Worm (Caenorhabditis elegans) whole organism, L2 larva: ENCODE data around the gene F02A9.7.
A peak's percentile ranks its signal among the peaks of the same experiment; 100 is the strongest.

Experiments used
- Y55F3AM.14 ChIP-seq: fragments of 200-800 bp; sonication (Bioruptor generic); optimal IDR thresholded peaks from 2 replicates; lab custom pipeline; 2018; ENCODE audit warnings: mild to moderate bottlenecking, missing genetic modification characterization, missing compliant biosample characterization
- ZK546.5 ChIP-seq: sonication (generic microtip); optimal IDR thresholded peaks from 2 replicates; lab custom pipeline; 2017; ENCODE audit warnings: missing biosample characterization, missing genetic modification characterization
- alr-1 ChIP-seq: fragments of 150-350 bp; optimal IDR thresholded peaks from 2 replicates; lab custom pipeline; 2014; ENCODE audit warnings: missing biosample characterization, missing genetic modification characterization
- aly-2 ChIP-seq: fragments of 150-350 bp; optimal IDR thresholded peaks from 2 replicates; lab custom pipeline; 2014; ENCODE audit warnings: missing biosample characterization, missing genetic modification characterization
- crh-2 ChIP-seq: sonication (generic microtip); optimal IDR thresholded peaks from 2 replicates; lab custom pipeline; 2017; ENCODE audit warnings: missing biosample characterization, missing genetic modification characterization
- dmd-4 ChIP-seq: sonication (generic microtip); optimal IDR thresholded peaks from 2 replicates; lab custom pipeline; 2017; ENCODE audit warnings: missing biosample characterization, missing genetic modification characterization
- fos-1 ChIP-seq: fragments of 150-350 bp; optimal IDR thresholded peaks from 2 replicates; lab custom pipeline; 2014; ENCODE audit warnings: missing biosample characterization, missing genetic modification characterization
- lin-11 ChIP-seq: fragments of 150-350 bp; sonication (generic microtip); optimal IDR thresholded peaks from 2 replicates; lab custom pipeline; 2014; ENCODE audit warnings: missing biosample characterization, missing genetic modification characterization, inconsistent platforms, mixed read lengths
- lin-13 ChIP-seq: fragments of 150-350 bp; optimal IDR thresholded peaks from 2 replicates; lab custom pipeline; 2014; ENCODE audit warnings: missing biosample characterization, missing genetic modification reagents, missing genetic modification characterization
- lsy-2 ChIP-seq, 2 experiments: fragments of 150-350 bp in 1 of 2; sonication (generic microtip) in 1 of 2; optimal IDR thresholded peaks; 2 replicates each; lab custom pipeline; 2014 to 2017; ENCODE audit warnings: missing biosample characterization in 2 of 2, missing genetic modification characterization in 2 of 2
- mdl-1 ChIP-seq, 2 experiments: fragments of 150-350 bp in 1 of 2; sonication (generic microtip) in 1 of 2; optimal IDR thresholded peaks; 2 replicates each; lab custom pipeline; 2017; ENCODE audit warnings: missing biosample characterization in 2 of 2, missing genetic modification characterization in 2 of 2
- nhr-10 ChIP-seq: sonication (generic microtip); optimal IDR thresholded peaks from 2 replicates; lab custom pipeline; 2017; ENCODE audit warnings: missing biosample characterization, missing genetic modification characterization
- nhr-12 ChIP-seq: fragments of 150-350 bp; optimal IDR thresholded peaks from 2 replicates; lab custom pipeline; 2014; ENCODE audit warnings: missing biosample characterization, missing genetic modification characterization
- nhr-21 ChIP-seq: fragments of 150-350 bp; optimal IDR thresholded peaks from 2 replicates; lab custom pipeline; 2014; ENCODE audit warnings: missing biosample characterization, missing genetic modification characterization
- nhr-23 ChIP-seq: fragments of 150-350 bp; optimal IDR thresholded peaks from 2 replicates; lab custom pipeline; 2014; ENCODE audit warnings: missing biosample characterization, missing genetic modification reagents, missing genetic modification characterization
- nhr-237 ChIP-seq: fragments of 150-350 bp; optimal IDR thresholded peaks from 2 replicates; lab custom pipeline; 2014; ENCODE audit warnings: missing biosample characterization, missing genetic modification characterization
- nhr-6 ChIP-seq: fragments of 150-350 bp; optimal IDR thresholded peaks from 2 replicates; lab custom pipeline; 2014; ENCODE audit warnings: missing biosample characterization, missing genetic modification characterization
- nhr-77 ChIP-seq: fragments of 150-350 bp; optimal IDR thresholded peaks from 2 replicates; lab custom pipeline; 2014; ENCODE audit warnings: missing biosample characterization, missing genetic modification characterization
- peb-1 ChIP-seq: fragments of 150-350 bp; optimal IDR thresholded peaks from 2 replicates; lab custom pipeline; 2014; ENCODE audit warnings: missing biosample characterization, missing genetic modification characterization
- sem-4 ChIP-seq: fragments of 150-350 bp; optimal IDR thresholded peaks from 2 replicates; lab custom pipeline; 2014; ENCODE audit warnings: missing biosample characterization, missing genetic modification reagents, missing genetic modification characterization
- skn-1 ChIP-seq: sonication (generic microtip); optimal IDR thresholded peaks from 2 replicates; lab custom pipeline; 2017; ENCODE audit warnings: missing biosample characterization, missing genetic modification characterization
- sma-3 ChIP-seq: sonication (generic microtip); optimal IDR thresholded peaks from 2 replicates; lab custom pipeline; 2016; ENCODE audit warnings: missing genetic modification reagents, missing genetic modification characterization, missing compliant biosample characterization
- unc-39 ChIP-seq: fragments of 150-350 bp; optimal IDR thresholded peaks from 2 replicates; lab custom pipeline; 2014; ENCODE audit warnings: missing biosample characterization, missing genetic modification characterization
- unc-55 ChIP-seq: fragments of 150-350 bp; sonication (generic microtip); optimal IDR thresholded peaks from 3 replicates; lab custom pipeline; 2014; ENCODE audit warnings: missing biosample characterization, missing genetic modification reagents, missing genetic modification characterization
- ztf-11 ChIP-seq: sonication (generic microtip); optimal IDR thresholded peaks from 2 replicates; lab custom pipeline; 2017; ENCODE audit warnings: missing biosample characterization, missing genetic modification characterization
- ztf-4 ChIP-seq: fragments of 150-350 bp; optimal IDR thresholded peaks from 2 replicates; lab custom pipeline; 2014; ENCODE audit warnings: missing biosample characterization, missing genetic modification characterization

Gene F02A9.7

ce11 chrIII:9037658-9038057 is 37.8 kb downstream of the F02A9.7 start, which contains the start of gene R107.9:
TSS of gene R107.9 (plus strand) at chrIII:9037958.
- no peak for TF ChIP-seq lsy-2 (tag; optimal IDR thresholded peaks at IDR 0.05; lab: Kevin White, UChicago)
- TF ChIP-seq mdl-1 (tag; optimal IDR thresholded peaks at IDR 0.05; lab: Kevin White, UChicago), result no peak
- TF ChIP-seq sem-4 (tag; lab: Kevin White, UChicago), result no peak
- TF ChIP-seq aly-2 (tag; lab: Kevin White, UChicago), result no peak
- TF ChIP-seq ztf-11 (tag; lab: Kevin White, UChicago), result no peak
- TF ChIP-seq ZK546.5 (tag; lab: Kevin White, UChicago), result no peak
- TF ChIP-seq unc-39 (tag; lab: Kevin White, UChicago), result no peak
- TF ChIP-seq nhr-10 (tag; lab: Kevin White, UChicago), result no peak
- no peak for TF ChIP-seq nhr-237 (tag; lab: Kevin White, UChicago)
- no peak for TF ChIP-seq nhr-6 (tag; lab: Kevin White, UChicago)
- TF ChIP-seq dmd-4 (tag; lab: Kevin White, UChicago), result no peak
- no peak for TF ChIP-seq skn-1 (tag; lab: Kevin White, UChicago)
- TF ChIP-seq peb-1 (tag; lab: Kevin White, UChicago), result no peak

ce11 chrIII:9035037-9035436 is 40.4 kb downstream of the F02A9.7 start:
- TF ChIP-seq mdl-1 (tag; optimal IDR thresholded peaks at IDR 0.05; lab: Kevin White, UChicago) (no peak), fos-1 (tag; lab: Kevin White, UChicago) (peak; percentile 75), nhr-23 (tag; lab: Kevin White, UChicago) (no peak), ztf-4 (tag; lab: Kevin White, UChicago) (no peak), nhr-21 (no peak), nhr-10 (tag; lab: Kevin White, UChicago) (no peak), lin-13 (GFP tag; lab: Kevin White, UChicago) (no peak), crh-2 (tag; lab: Kevin White, UChicago) (peak; percentile 33)

DNA sequence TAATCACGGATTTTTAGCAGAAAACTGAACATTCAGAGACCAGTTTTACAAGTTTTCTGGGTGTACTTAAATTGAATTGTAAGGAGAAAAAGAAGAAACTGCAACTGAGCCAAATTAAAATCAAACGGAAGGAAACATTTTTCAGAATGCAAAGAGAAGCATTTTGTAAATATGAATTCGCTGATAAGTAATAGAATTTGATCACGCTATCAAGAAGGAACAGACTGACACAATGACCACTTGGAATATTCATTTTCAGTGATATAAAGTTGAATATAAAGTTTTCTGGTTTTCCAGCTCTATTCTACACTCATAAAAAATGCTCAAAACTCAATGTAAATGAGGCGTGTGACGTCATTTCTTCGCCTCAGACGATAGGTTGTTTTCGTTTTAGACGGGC is 41.3 kb downstream of the F02A9.7 start:
- TF ChIP-seq fos-1 (tag; lab: Kevin White, UChicago), result peak; percentile 48
- no peak for TF ChIP-seq Y55F3AM.14
- no peak for TF ChIP-seq nhr-12 (tag; lab: Kevin White, UChicago)
- no peak for TF ChIP-seq sma-3 (GFP tag; lab: Kevin White, UChicago)
- TF ChIP-seq nhr-6 (tag; lab: Kevin White, UChicago), result no peak

DNA sequence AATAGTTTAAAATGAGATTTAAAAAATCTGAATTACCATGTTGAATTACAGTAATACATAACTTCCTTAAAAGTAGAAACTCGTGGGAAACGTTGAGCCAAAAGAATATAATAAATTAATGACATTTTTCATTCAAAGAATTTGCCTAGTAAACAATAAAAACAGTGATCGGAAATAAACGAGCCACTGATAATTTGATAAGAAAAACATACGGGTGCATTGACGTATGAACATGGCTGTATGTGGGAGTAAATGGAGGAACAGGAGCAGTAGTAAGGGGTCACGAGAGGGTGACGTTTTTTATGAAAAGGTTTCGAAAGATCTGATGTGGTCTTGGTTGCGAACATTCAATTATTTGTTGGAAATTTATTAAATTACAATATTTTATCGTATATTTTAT is 44.6 kb downstream of the F02A9.7 start:
- TF ChIP-seq fos-1 (tag; lab: Kevin White, UChicago), result peak; percentile 45
- TF ChIP-seq unc-55 (GFP tag; lab: Kevin White, UChicago), result no peak
- no peak for TF ChIP-seq nhr-77 (tag; lab: Kevin White, UChicago)
- peak in 1 of 2 experiments; percentile 4 for TF ChIP-seq lsy-2 (tag; optimal IDR thresholded peaks at IDR 0.05; lab: Kevin White, UChicago)
- TF ChIP-seq, all 48 proteins: peak for 2

ce11 chrIII:9026951-9027350 is 48.5 kb downstream of the F02A9.7 start, which contains the start of gene F59B2.13:
TSS of gene F59B2.13 (minus strand) at chrIII:9027051.
- TF ChIP-seq lin-11 (no peak), alr-1 (tag; lab: Kevin White, UChicago) (no peak)
